Worm (Caenorhabditis elegans): ENCODE data around the gene B0250.5.
A peak's percentile ranks its signal among the peaks of the same experiment; 100 is the strongest.

B0250.5 gene

ce11 chrV:20493271-20494231 lies at the start of gene B0250.5:
Gene B0250.5, plus strand, starts transcription at chrV:20493924.
- TF ChIP-seq pqm-1 (tag; optimal IDR thresholded peaks at IDR 0.05) (no peak), skn-1 (tag; optimal IDR thresholded peaks at IDR 0.05) (no peak), ces-1 (GFP tag; optimal IDR thresholded peaks at IDR 0.05) (no peak), efl-3 (GFP tag; optimal IDR thresholded peaks at IDR 0.05) (no peak), nhr-77 (tag; optimal IDR thresholded peaks at IDR 0.05) (no peak), sup-37 (GFP tag; optimal IDR thresholded peaks at IDR 0.05) (no peak), unc-98 (GFP tag; IDR thresholded peaks at IDR 0.05) (no peak), nhr-90 (tag; optimal IDR thresholded peaks at IDR 0.05; ENCODE audit: poor library complexity) (no peak), unc-86 (tag; optimal IDR thresholded peaks at IDR 0.05) (peak; percentile 25), hpl-2 (GFP tag; optimal IDR thresholded peaks at IDR 0.05) (peak; percentile 10), nhr-12 (tag; optimal IDR thresholded peaks at IDR 0.05) (no peak), nhr-85 (tag) (peak; percentile 74), egl-13 (tag; optimal IDR thresholded peaks at IDR 0.05) (no peak), lin-35 (GFP tag; optimal IDR thresholded peaks at IDR 0.05) (peak; percentile 28 to 80), nhr-19 (GFP tag; conservative IDR thresholded peaks at IDR 0.05) (peak; percentile 32; the same call in 1 of the 2 replicates), mef-2 (tag; optimal IDR thresholded peaks at IDR 0.05) (no peak), grh-1 (GFP tag; IDR thresholded peaks at IDR 0.05) (no peak), Y116A8C.19 (tag; optimal IDR thresholded peaks at IDR 0.05; ENCODE audit: borderline replicate concordance) (no peak), hlh-4 (tag; optimal IDR thresholded peaks at IDR 0.05) (no peak), ama-1 (optimal IDR thresholded peaks at IDR 0.05) (no peak), dpl-1 (GFP tag; optimal IDR thresholded peaks at IDR 0.05) (peak; percentile 56 to 77 (median 63)), aly-2 (tag; optimal IDR thresholded peaks at IDR 0.05) (no peak), aha-1 (tag; optimal IDR thresholded peaks at IDR 0.05) (no peak), dsc-1 (tag; optimal IDR thresholded peaks at IDR 0.05) (peak; percentile 42), sox-4 (tag; optimal IDR thresholded peaks at IDR 0.05) (no peak), elt-2 (tag; optimal IDR thresholded peaks at IDR 0.05) (no peak), ceh-8 (GFP tag; optimal IDR thresholded peaks at IDR 0.05) (no peak), ztf-11 (tag; optimal IDR thresholded peaks at IDR 0.05) (no peak), fos-1 (tag; optimal IDR thresholded peaks at IDR 0.05) (no peak), elt-3 (tag; optimal IDR thresholded peaks at IDR 0.05) (peak in 1 of 6 experiments; percentile 18), tbx-2 (tag; optimal IDR thresholded peaks at IDR 0.05) (peak; percentile 27), nhr-71 (tag; optimal IDR thresholded peaks at IDR 0.05) (peak; percentile 68), lsy-2 (tag; optimal IDR thresholded peaks at IDR 0.05) (peak; percentile 60 to 70), swsn-7 (tag; optimal IDR thresholded peaks at IDR 0.05) (peak; percentile 68), F16B12.6 (tag; optimal IDR thresholded peaks at IDR 0.05) (peak; percentile 90), snpc-4 (tag; optimal IDR thresholded peaks at IDR 0.05) (peak; percentile 40), unc-62 (GFP tag; optimal IDR thresholded peaks at IDR 0.05) (no peak), nhr-84 (tag; optimal IDR thresholded peaks at IDR 0.05) (no peak), nhr-28 (tag; optimal IDR thresholded peaks at IDR 0.05) (no peak), pax-3 (tag; optimal IDR thresholded peaks at IDR 0.05) (no peak), nhr-47 (tag; optimal IDR thresholded peaks at IDR 0.05) (peak; percentile 80), jun-1 (tag; optimal IDR thresholded peaks at IDR 0.05) (no peak), xbp-1 (tag; optimal IDR thresholded peaks at IDR 0.05) (peak; percentile 82), nhr-237 (tag; optimal IDR thresholded peaks at IDR 0.05) (no peak), nhr-76 (tag; optimal IDR thresholded peaks at IDR 0.05) (no peak), alr-1 (tag; optimal IDR thresholded peaks at IDR 0.05; ENCODE audit: borderline replicate concordance) (no peak), egl-27 (tag; optimal IDR thresholded peaks at IDR 0.05) (no peak), vab-15 (tag; optimal IDR thresholded peaks at IDR 0.05) (no peak), ceh-82 (tag; optimal IDR thresholded peaks at IDR 0.05) (peak in 2 of 3 experiments; percentile 1 to 28), mdl-1 (tag; optimal IDR thresholded peaks at IDR 0.05) (no peak), fkh-10 (GFP tag; optimal IDR thresholded peaks at IDR 0.05) (no peak)
